Fruit fly (Drosophila melanogaster): ENCODE results near the gene Cen.

The Cen gene

DNA sequence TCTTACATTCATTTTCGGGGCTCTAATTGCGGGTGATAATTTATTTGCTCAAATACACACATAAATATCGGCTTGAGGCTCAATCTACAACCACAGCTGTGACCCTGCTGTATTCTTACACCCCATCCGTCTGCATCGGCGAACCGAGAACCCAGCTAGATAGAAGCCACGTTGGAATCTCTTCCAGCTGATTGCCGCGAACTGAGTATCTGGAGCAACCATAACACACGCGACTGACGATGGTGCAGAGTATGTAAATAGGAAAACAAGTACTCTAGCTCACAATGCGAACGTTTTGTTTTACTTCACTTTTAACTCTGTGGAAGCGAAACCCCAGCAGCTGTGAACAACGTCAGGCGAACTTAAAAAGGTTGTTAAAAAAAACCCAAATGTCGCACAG lies 17.2 kb downstream of the Cen start:
- TF ChIP-seq chm (GFP tag; IDR thresholded peaks at IDR 0.05) = no peak
- peak; percentile 3 for TF ChIP-seq sens (GFP tag)

dm6 chr2L:20661071-20661470 lies 20.6 kb downstream of the Cen start:
- no peak for TF ChIP-seq zf30C (GFP tag; optimal IDR thresholded peaks at IDR 0.05)
- TF ChIP-seq Vsx1 (GFP tag; optimal IDR thresholded peaks at IDR 0.05) = no peak
- no peak for TF ChIP-seq bowl (GFP tag; IDR thresholded peaks at IDR 0.05)
- no peak for TF ChIP-seq prd (optimal IDR thresholded peaks at IDR 0.05)
- TF ChIP-seq prd (GFP tag; IDR thresholded peaks at IDR 0.05) = peak; percentile 24; the same call in 1 of the 3 replicates
- peak; percentile 72 for TF ChIP-seq sens (GFP tag)
- TF ChIP-seq CG7745 (tag; optimal IDR thresholded peaks at IDR 0.05) = no peak
- TF ChIP-seq CG14050 (GFP tag; IDR thresholded peaks at IDR 0.05) = no peak
- TF ChIP-seq CG1024 (GFP tag; IDR thresholded peaks at IDR 0.05) = no peak
- no peak for TF ChIP-seq fu2 (GFP tag; optimal IDR thresholded peaks at IDR 0.05)
- no peak for TF ChIP-seq Dfd (GFP tag; optimal IDR thresholded peaks at IDR 0.05)
- no peak for TF ChIP-seq CG1602 (GFP tag; optimal IDR thresholded peaks at IDR 0.05)
- TF ChIP-seq Opbp (GFP tag; IDR thresholded peaks at IDR 0.05; ENCODE audit: partially characterized antibody) = no peak
- TF ChIP-seq eve (GFP tag; optimal IDR thresholded peaks at IDR 0.05) = no peak
- TF ChIP-seq Sox100B (GFP tag; optimal IDR thresholded peaks at IDR 0.05) = no peak
- TF ChIP-seq YL-1 (GFP tag; optimal IDR thresholded peaks at IDR 0.05) = no peak
- TF ChIP-seq Nf-YA (GFP tag; IDR thresholded peaks at IDR 0.05) = no peak
- TF ChIP-seq Spps (tag; optimal IDR thresholded peaks at IDR 0.05) = no peak
- no peak for TF ChIP-seq Nf-YB (GFP tag; optimal IDR thresholded peaks at IDR 0.05)
- no peak for TF ChIP-seq CG12942 (GFP tag; optimal IDR thresholded peaks at IDR 0.05)
- no peak for TF ChIP-seq gt (GFP tag; IDR thresholded peaks at IDR 0.05)
- TF ChIP-seq kah (GFP tag; optimal IDR thresholded peaks at IDR 0.05) = no peak
- peak; percentile 55 for TF ChIP-seq Med (GFP tag)
- no peak for TF ChIP-seq CG4854 (GFP tag; optimal IDR thresholded peaks at IDR 0.05)
- no peak for TF ChIP-seq CG4730 (GFP tag; IDR thresholded peaks at IDR 0.05)
- TF ChIP-seq C15 (GFP tag; IDR thresholded peaks at IDR 0.05) = no peak
- no peak for TF ChIP-seq CG9932 (GFP tag; IDR thresholded peaks at IDR 0.05)
- no peak for TF ChIP-seq CG6654 (GFP tag; optimal IDR thresholded peaks at IDR 0.05)
- no peak for TF ChIP-seq Rx (GFP tag; IDR thresholded peaks at IDR 0.05)
- TF ChIP-seq CG14710 (tag; optimal IDR thresholded peaks at IDR 0.05) = no peak
- TF ChIP-seq CG1832 (GFP tag; optimal IDR thresholded peaks at IDR 0.05) = no peak
- TF ChIP-seq ato (GFP tag; IDR thresholded peaks at IDR 0.05; ENCODE audit: partially characterized antibody) = no peak
- no peak for TF ChIP-seq CG6689 (GFP tag; IDR thresholded peaks at IDR 0.05)
- peak; percentile 23; the same call in 1 of the 3 replicates for TF ChIP-seq row (GFP tag; IDR thresholded peaks at IDR 0.05)
- no peak for TF ChIP-seq CG3726 (GFP tag; IDR thresholded peaks at IDR 0.05)
- no peak for TF ChIP-seq CG8359 (GFP tag; optimal IDR thresholded peaks at IDR 0.05; ENCODE audit: borderline replicate concordance)
- no peak for TF ChIP-seq gcm (GFP tag; optimal IDR thresholded peaks at IDR 0.05)
- no peak for TF ChIP-seq fd3F (GFP tag; optimal IDR thresholded peaks at IDR 0.05)
- TF ChIP-seq bab2 (GFP tag; optimal IDR thresholded peaks at IDR 0.05) = no peak
- no peak for TF ChIP-seq trh (GFP tag; optimal IDR thresholded peaks at IDR 0.05)
- no peak for TF ChIP-seq CG9876 (GFP tag; optimal IDR thresholded peaks at IDR 0.05)
- TF ChIP-seq CG17385 (GFP tag; optimal IDR thresholded peaks at IDR 0.05) = no peak
- no peak for TF ChIP-seq ssp (GFP tag; IDR thresholded peaks at IDR 0.05)
- no peak for TF ChIP-seq chm (GFP tag; IDR thresholded peaks at IDR 0.05)
- no peak for TF ChIP-seq Kr (GFP tag; optimal IDR thresholded peaks at IDR 0.05)
- TF ChIP-seq Oaz (GFP tag; IDR thresholded peaks at IDR 0.05) = no peak
- no peak for TF ChIP-seq fd96Cb (tag; optimal IDR thresholded peaks at IDR 0.05)
- no peak for TF ChIP-seq CG9797 (GFP tag; optimal IDR thresholded peaks at IDR 0.05)
- TF ChIP-seq Xrp1 (GFP tag; IDR thresholded peaks at IDR 0.05) = peak; percentile 19; the same call in 1 of the 2 replicates
- TF ChIP-seq Oli (tag; optimal IDR thresholded peaks at IDR 0.05) = no peak

Data from whole organism, embryonic.